Worm (Caenorhabditis elegans): ENCODE measurements around the gene C08H9.15.

C08H9.15 gene

ce11 chrII:9894435-9894834 is 13.4 kb downstream of the C08H9.15 start, which contains the start of gene F26C11.1:
Gene F26C11.1 (plus strand): TSS chrII:9894735.
- TF ChIP-seq unc-62 (GFP tag; optimal IDR thresholded peaks at IDR 0.05) (no peak), nhr-43 (tag; optimal IDR thresholded peaks at IDR 0.05; ENCODE audit: poor library complexity, severe bottlenecking) (no peak), lin-39 (tag; optimal IDR thresholded peaks at IDR 0.05) (no peak), zag-1 (tag; optimal IDR thresholded peaks at IDR 0.05) (no peak), nhr-12 (tag; optimal IDR thresholded peaks at IDR 0.05) (no peak), nhr-28 (tag; optimal IDR thresholded peaks at IDR 0.05) (no peak), eor-1 (tag; optimal IDR thresholded peaks at IDR 0.05) (no peak), ceh-9 (tag; optimal IDR thresholded peaks at IDR 0.05) (no peak), nfya-1 (tag; optimal IDR thresholded peaks at IDR 0.05; ENCODE audit: insufficient read depth) (no peak), mdl-1 (tag; optimal IDR thresholded peaks at IDR 0.05) (no peak), ceh-28 (tag; optimal IDR thresholded peaks at IDR 0.05) (no peak), jun-1 (tag; optimal IDR thresholded peaks at IDR 0.05) (no peak), egl-27 (tag; optimal IDR thresholded peaks at IDR 0.05) (no peak), pqm-1 (tag; optimal IDR thresholded peaks at IDR 0.05) (no peak), elt-3 (tag; optimal IDR thresholded peaks at IDR 0.05) (no peak), ceh-82 (tag; optimal IDR thresholded peaks at IDR 0.05) (no peak), fkh-10 (GFP tag; optimal IDR thresholded peaks at IDR 0.05) (no peak), tbx-2 (tag; optimal IDR thresholded peaks at IDR 0.05) (no peak), hmg-11 (tag; optimal IDR thresholded peaks at IDR 0.05) (no peak), nhr-67 (tag; optimal IDR thresholded peaks at IDR 0.05) (no peak)

ce11 chrII:9895173-9895572 is 14.2 kb downstream of the C08H9.15 start:
- TF ChIP-seq pqm-1 (tag; optimal IDR thresholded peaks at IDR 0.05) = peak; percentile 58
- no peak for TF ChIP-seq daf-12 (tag; optimal IDR thresholded peaks at IDR 0.05)
- TF ChIP-seq elt-2 (tag; optimal IDR thresholded peaks at IDR 0.05) = peak; percentile 72

- no peak for TF ChIP-seq hmg-11 (tag; optimal IDR thresholded peaks at IDR 0.05)
Observed at ce11 chrII:9898744-9899143, 17.8 kb downstream of the C08H9.15 start.

- TF ChIP-seq nhr-43 (tag; optimal IDR thresholded peaks at IDR 0.05; ENCODE audit: poor library complexity, severe bottlenecking) (no peak), elt-1 (tag; optimal IDR thresholded peaks at IDR 0.05) (peak; percentile 4), lin-39 (tag; optimal IDR thresholded peaks at IDR 0.05) (no peak), snpc-4 (tag; optimal IDR thresholded peaks at IDR 0.05) (no peak), fos-1 (tag; optimal IDR thresholded peaks at IDR 0.05) (no peak)
Observed at ce11 chrII:9900276-9900675, 19.3 kb downstream of the C08H9.15 start, which contains the start of gene unc-4. Gene unc-4 (minus strand): TSS chrII:9900376.

ce11 chrII:9904459-9904858 is 23.5 kb downstream of the C08H9.15 start:
- TF ChIP-seq nhr-23 (tag; optimal IDR thresholded peaks at IDR 0.05) (no peak), fos-1 (tag; optimal IDR thresholded peaks at IDR 0.05) (no peak), unc-62 (GFP tag; optimal IDR thresholded peaks at IDR 0.05) (no peak), tbx-2 (tag; optimal IDR thresholded peaks at IDR 0.05) (no peak), ZK546.5 (tag; optimal IDR thresholded peaks at IDR 0.05) (no peak), fkh-2 (tag; optimal IDR thresholded peaks at IDR 0.05) (no peak)

- no peak for TF ChIP-seq unc-62 (GFP tag; optimal IDR thresholded peaks at IDR 0.05)
- no peak for TF ChIP-seq R02D3.7 (tag; optimal IDR thresholded peaks at IDR 0.05)
- TF ChIP-seq jun-1 (tag; optimal IDR thresholded peaks at IDR 0.05) = no peak
- no peak for TF ChIP-seq lsy-12 (tag; optimal IDR thresholded peaks at IDR 0.05)
- TF ChIP-seq zag-1 (tag; optimal IDR thresholded peaks at IDR 0.05) = no peak
- no peak for TF ChIP-seq lin-39 (tag; optimal IDR thresholded peaks at IDR 0.05)
- TF ChIP-seq ceh-9 (tag; optimal IDR thresholded peaks at IDR 0.05) = no peak
- TF ChIP-seq sea-2 (GFP tag; optimal IDR thresholded peaks at IDR 0.05) = no peak
- TF ChIP-seq ztf-11 (tag; optimal IDR thresholded peaks at IDR 0.05) = no peak
- TF ChIP-seq nhr-77 (tag; optimal IDR thresholded peaks at IDR 0.05) = no peak
Observed at ce11 chrII:9914999-9915398, 34.0 kb downstream of the C08H9.15 start, which contains the start of gene F26C11.3. Gene F26C11.3 (minus strand): TSS chrII:9915099.

All from whole organism, L3 larva.